Fruit fly (Drosophila melanogaster) whole organism, prepupa: ENCODE data around the gene Gli.

Experiments used
- CG10631 ChIP-seq: fragments of 200-800 bp; sonication (Bioruptor generic); optimal IDR thresholded peaks from 2 replicates; lab custom pipeline; 2016; ENCODE audit warnings: missing biosample characterization, missing genetic modification characterization
- CG10669 ChIP-seq: fragments of 200-800 bp; sonication (Bioruptor generic); optimal IDR thresholded peaks from 3 replicates; lab custom pipeline; 2018; ENCODE audit warnings: missing biosample characterization, mild to moderate bottlenecking, missing genetic modification characterization, moderate library complexity
- CG11294 ChIP-seq: fragments of 200-800 bp; sonication (Bioruptor generic); IDR thresholded peaks from 2 replicates; pipeline ENCODE4 v1.3.6; 2022; ENCODE audit warnings: missing biosample characterization, missing genetic modification characterization
- CG11762 ChIP-seq: fragments of 200-800 bp; sonication (Bioruptor generic); optimal IDR thresholded peaks from 3 replicates; lab custom pipeline; 2016; ENCODE audit warnings: missing biosample characterization, missing genetic modification characterization; ENCODE audit not compliant: insufficient read depth
- CG15336 ChIP-seq: fragments of 200-800 bp; sonication (Bioruptor generic); IDR thresholded peaks from 2 replicates; pipeline ENCODE4 v1.3.6; 2022; ENCODE audit warnings: missing biosample characterization, missing genetic modification characterization
- CG3032 ChIP-seq: fragments of 200-800 bp; optimal IDR thresholded peaks from 2 replicates; lab custom pipeline; 2019; ENCODE audit warnings: missing biosample characterization, mild to moderate bottlenecking, missing genetic modification characterization, moderate library complexity
- CG31627 ChIP-seq: fragments of 200-800 bp; sonication (Bioruptor generic); optimal IDR thresholded peaks from 3 replicates; lab custom pipeline; 2016; ENCODE audit warnings: missing biosample characterization, missing genetic modification characterization
- CG32006 ChIP-seq: fragments of 200-800 bp; sonication (Bioruptor generic); optimal IDR thresholded peaks from 3 replicates; lab custom pipeline; 2017; ENCODE audit warnings: missing biosample characterization, mild to moderate bottlenecking, missing genetic modification characterization
- CG34406 ChIP-seq: fragments of 200-800 bp; sonication (Bioruptor generic); optimal IDR thresholded peaks from 3 replicates; lab custom pipeline; 2016; ENCODE audit warnings: missing biosample characterization, missing genetic modification characterization
- CG3919 ChIP-seq: fragments of 200-800 bp; sonication (Bioruptor generic); optimal IDR thresholded peaks from 3 replicates; lab custom pipeline; 2016; ENCODE audit warnings: missing biosample characterization, missing genetic modification characterization
- CG6163 ChIP-seq: fragments of 200-800 bp; sonication (Bioruptor generic); IDR thresholded peaks from 3 replicates; pipeline ENCODE4 v1.3.6; 2022; ENCODE audit warnings: missing biosample characterization, missing genetic modification characterization
- CG6276 ChIP-seq: fragments of 200-800 bp; sonication (Bioruptor generic); optimal IDR thresholded peaks from 2 replicates; lab custom pipeline; 2017; ENCODE audit warnings: missing biosample characterization, mild to moderate bottlenecking, missing genetic modification characterization
- CG6792 ChIP-seq: fragments of 200-800 bp; sonication (Bioruptor generic); optimal IDR thresholded peaks from 3 replicates; lab custom pipeline; 2016; ENCODE audit warnings: missing biosample characterization, missing genetic modification characterization
- CG6808 ChIP-seq: fragments of 200-800 bp; sonication (Bioruptor generic); optimal IDR thresholded peaks from 3 replicates; lab custom pipeline; 2017; ENCODE audit warnings: missing biosample characterization, missing genetic modification characterization, mild to moderate bottlenecking, moderate library complexity, missing genetic modification reagents
- CG8119 ChIP-seq: fragments of 200-800 bp; sonication (Bioruptor generic); IDR thresholded peaks from 3 replicates; pipeline ENCODE4 v1.3.6; 2022; ENCODE audit warnings: missing biosample characterization, missing genetic modification characterization
- CG8319 ChIP-seq: fragments of 200-800 bp; sonication (Bioruptor generic); optimal IDR thresholded peaks from 3 replicates; lab custom pipeline; 2016; ENCODE audit warnings: missing biosample characterization, missing genetic modification characterization
- CG8632 ChIP-seq: fragments of 200-800 bp; sonication (Bioruptor generic); optimal IDR thresholded peaks from 3 replicates; lab custom pipeline; 2016; ENCODE audit warnings: missing biosample characterization, missing genetic modification characterization
- CG9139 ChIP-seq: fragments of 200-800 bp; sonication (Bioruptor generic); optimal IDR thresholded peaks from 3 replicates; lab custom pipeline; 2017; ENCODE audit warnings: missing biosample characterization, mild to moderate bottlenecking, missing genetic modification characterization
- Eip75B ChIP-seq: fragments of 200-800 bp; sonication (Bioruptor generic); optimal IDR thresholded peaks from 3 replicates; lab custom pipeline; 2016; ENCODE audit warnings: missing biosample characterization, missing genetic modification characterization
- Eip78C ChIP-seq: fragments of 200-800 bp; sonication (Bioruptor generic); peaks from one replicate; lab custom pipeline; 2016; ENCODE audit warnings: missing biosample characterization, missing genetic modification characterization
- Ets21C ChIP-seq: fragments of 200-800 bp; sonication (Bioruptor generic); optimal IDR thresholded peaks from 3 replicates; lab custom pipeline; 2016; ENCODE audit warnings: missing biosample characterization, missing genetic modification characterization
- Gug ChIP-seq: fragments of 200-800 bp; sonication (Bioruptor generic); IDR thresholded peaks from 2 replicates; pipeline ENCODE4 v1.3.6; 2022; ENCODE audit warnings: missing biosample characterization, missing genetic modification characterization
- Hr38 ChIP-seq: sonication (Bioruptor generic); optimal IDR thresholded peaks from 2 replicates; lab custom pipeline; 2016; ENCODE audit warnings: missing biosample characterization, missing genetic modification characterization
- Hr4 ChIP-seq: fragments of 200-800 bp; sonication (Bioruptor generic); optimal IDR thresholded peaks from 3 replicates; lab custom pipeline; 2016; ENCODE audit warnings: missing biosample characterization, missing genetic modification characterization
- Sox102F ChIP-seq: fragments of 200-800 bp; sonication (Bioruptor generic); optimal IDR thresholded peaks from 2 replicates; lab custom pipeline; 2016; ENCODE audit warnings: missing biosample characterization, mild to moderate bottlenecking, missing genetic modification characterization
- Sox14 ChIP-seq: fragments of 200-800 bp; sonication (Bioruptor generic); optimal IDR thresholded peaks from 3 replicates; lab custom pipeline; 2016; ENCODE audit warnings: missing biosample characterization, missing genetic modification characterization
- achi ChIP-seq: fragments of 200-800 bp; sonication (Bioruptor generic); optimal IDR thresholded peaks from 3 replicates; lab custom pipeline; 2016; ENCODE audit warnings: missing biosample characterization, missing genetic modification characterization
- dac ChIP-seq: fragments of 200-800 bp; sonication (Bioruptor generic); optimal IDR thresholded peaks from 2 replicates; lab custom pipeline; 2017; ENCODE audit warnings: missing biosample characterization, mild to moderate bottlenecking, missing genetic modification characterization
- dsx ChIP-seq: fragments of 200-800 bp; optimal IDR thresholded peaks from 3 replicates; lab custom pipeline; 2019; ENCODE audit warnings: missing biosample characterization, mild to moderate bottlenecking, missing genetic modification characterization, moderate library complexity; ENCODE audit not compliant: poor library complexity, severe bottlenecking
- eg ChIP-seq: fragments of 200-800 bp; sonication (Bioruptor generic); IDR thresholded peaks from 3 replicates; pipeline ENCODE4 v1.3.6; 2022; ENCODE audit warnings: missing biosample characterization, missing genetic modification characterization
- fkh ChIP-seq: fragments of 200-800 bp; sonication (Bioruptor generic); optimal IDR thresholded peaks from 3 replicates; lab custom pipeline; 2017; ENCODE audit warnings: missing biosample characterization, mild to moderate bottlenecking, missing genetic modification characterization, moderate library complexity
- lz ChIP-seq: fragments of 200-800 bp; sonication (Bioruptor generic); optimal IDR thresholded peaks from 3 replicates; lab custom pipeline; 2016; ENCODE audit warnings: missing biosample characterization, missing genetic modification characterization
- net ChIP-seq: fragments of 200-800 bp; sonication (Bioruptor generic); optimal IDR thresholded peaks from 3 replicates; lab custom pipeline; 2016; ENCODE audit warnings: missing biosample characterization, missing genetic modification characterization
- pdm3 ChIP-seq: fragments of 200-800 bp; sonication (Bioruptor generic); optimal IDR thresholded peaks from 3 replicates; lab custom pipeline; 2016; ENCODE audit warnings: missing biosample characterization, missing genetic modification characterization
- salr ChIP-seq, 2 experiments: fragments of 200-800 bp; sonication (Bioruptor generic); optimal IDR thresholded peaks; 3 replicates each; lab custom pipeline; 2016 to 2018; ENCODE audit warnings: missing biosample characterization in 2 of 2, missing genetic modification characterization in 2 of 2, mild to moderate bottlenecking in 1 of 2
- spab ChIP-seq: fragments of 200-800 bp; sonication (Bioruptor generic); optimal IDR thresholded peaks from 2 replicates; lab custom pipeline; 2017; ENCODE audit warnings: missing biosample characterization, mild to moderate bottlenecking, missing genetic modification characterization, missing genetic modification reagents
- ss ChIP-seq, 2 experiments: fragments of 200-800 bp; sonication (Bioruptor generic); optimal IDR thresholded peaks; 2 replicates in 1 of 2; 3 replicates in 1 of 2; lab custom pipeline; 2017 to 2018; ENCODE audit warnings: mild to moderate bottlenecking in 2 of 2, missing biosample characterization in 2 of 2, missing genetic modification characterization in 2 of 2, moderate library complexity in 1 of 2
- topi ChIP-seq: fragments of 200-800 bp; sonication (Bioruptor generic); optimal IDR thresholded peaks from 3 replicates; lab custom pipeline; 2016; ENCODE audit warnings: missing biosample characterization, missing genetic modification characterization

Gli gene

DNA sequence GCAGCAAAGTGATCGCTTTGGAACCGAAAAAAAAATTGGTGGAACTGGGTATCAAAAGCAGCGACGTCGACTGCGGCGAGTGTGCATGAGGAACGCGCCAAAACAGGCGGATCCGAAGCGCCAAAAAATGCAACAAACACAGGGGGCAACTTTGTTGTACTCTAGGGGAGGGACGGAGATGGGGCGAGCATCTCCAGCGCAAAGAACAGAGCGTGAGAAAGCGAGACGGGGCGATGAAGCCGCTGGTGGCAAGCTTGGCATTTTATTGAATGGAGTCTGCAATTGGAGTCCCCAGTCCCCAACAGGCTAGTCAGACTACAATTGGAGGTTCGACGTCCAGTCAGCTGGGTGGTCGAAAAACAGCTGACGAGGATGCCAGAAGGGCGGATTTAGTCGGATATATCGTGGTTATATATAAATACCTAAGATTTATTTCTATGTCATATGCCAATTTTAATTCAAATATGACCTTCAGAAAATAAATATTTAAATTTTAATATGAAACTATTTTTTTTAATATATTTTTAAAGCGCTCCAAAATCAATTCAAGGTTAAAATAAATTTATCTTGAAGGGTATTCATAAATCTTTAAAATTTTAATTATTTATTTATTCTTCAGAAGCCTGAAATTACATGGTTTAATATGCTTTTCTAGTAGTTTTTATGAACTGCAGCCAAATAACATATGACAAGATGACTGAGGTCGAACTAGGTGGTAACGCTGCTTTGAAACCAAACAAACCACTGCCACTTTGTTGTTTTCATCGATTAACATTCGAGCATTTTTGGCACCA is 15.8 kb downstream of the Gli start (continued):
- TF ChIP-seq dac (GFP tag; lab: Kevin White, UChicago), result peak; percentile 71
- no peak for TF ChIP-seq CG11294 (GFP tag; lab: Robert Waterston, UW)
- peak in 1 of 2 experiments; percentile 87 for TF ChIP-seq salr (GFP tag; optimal IDR thresholded peaks at IDR 0.05; lab: Kevin White, UChicago)
- TF ChIP-seq fkh, result peak; percentile 70
- TF ChIP-seq lz, result peak; percentile 63
- peak; percentile 39 for TF ChIP-seq Ets21C (GFP tag; lab: Kevin White, UChicago)
- TF ChIP-seq CG8119 (GFP tag; lab: Robert Waterston, UW), result peak; percentile 89
- TF ChIP-seq CG34406 (GFP tag; lab: Kevin White, UChicago), result peak; percentile 90
- peak; percentile 47 for TF ChIP-seq Hr4 (GFP tag; lab: Kevin White, UChicago)
- TF ChIP-seq CG6792 (GFP tag; lab: Kevin White, UChicago), result peak; percentile 77
- TF ChIP-seq CG32006 (GFP tag; lab: Kevin White, UChicago), result peak; percentile 92
- no peak for TF ChIP-seq CG6808 (GFP tag; lab: Kevin White, UChicago)
- peak; percentile 36; the same call in 1 of the 2 replicates for TF ChIP-seq Gug (GFP tag; lab: Robert Waterston, UW)
- TF ChIP-seq Eip75B (GFP tag; lab: Kevin White, UChicago), result peak; percentile 53
- peak; percentile 43 for TF ChIP-seq Sox102F
- peak; percentile 66 for TF ChIP-seq pdm3 (GFP tag; lab: Kevin White, UChicago)
- no peak; the same call in 1 of the 3 replicates for TF ChIP-seq eg (GFP tag; lab: Robert Waterston, UW)
- peak in 1 of 2 experiments; percentile 87 for TF ChIP-seq ss (GFP tag; optimal IDR thresholded peaks at IDR 0.05; lab: Kevin White, UChicago)
- no peak for TF ChIP-seq Hr38 (GFP tag; lab: Kevin White, UChicago)
- TF ChIP-seq CG31627, result peak; percentile 58

dm6 chr2L:15745989-15746388 is 16.6 kb downstream of the Gli start:
- TF ChIP-seq achi (GFP tag; lab: Kevin White, UChicago), result no peak
- no peak for TF ChIP-seq CG10631 (GFP tag; lab: Kevin White, UChicago)
- no peak for TF ChIP-seq CG15336 (GFP tag; lab: Robert Waterston, UW)
- TF ChIP-seq CG11294 (GFP tag; lab: Robert Waterston, UW), result no peak
- no peak for TF ChIP-seq net (GFP tag; lab: Kevin White, UChicago)
- no peak for TF ChIP-seq Eip75B (GFP tag; lab: Kevin White, UChicago)
- no peak for TF ChIP-seq CG8632 (GFP tag; lab: Kevin White, UChicago)
- TF ChIP-seq Sox102F, result no peak
- no peak for TF ChIP-seq CG3919 (GFP tag; lab: Kevin White, UChicago)
- TF ChIP-seq CG3032 (tag; lab: Kevin White, UChicago), result no peak
- no peak for TF ChIP-seq fkh
- TF ChIP-seq spab, result no peak
- no peak for TF ChIP-seq dac (GFP tag; lab: Kevin White, UChicago)
- no peak for TF ChIP-seq topi (GFP tag; lab: Kevin White, UChicago)
- TF ChIP-seq CG11762 (GFP tag; lab: Kevin White, UChicago), result no peak
- no peak for TF ChIP-seq CG10669
- no peak for TF ChIP-seq eg (GFP tag; lab: Robert Waterston, UW)
- TF ChIP-seq Eip78C (GFP tag; lab: Kevin White, UChicago), result no peak
- no peak for TF ChIP-seq Sox14

DNA sequence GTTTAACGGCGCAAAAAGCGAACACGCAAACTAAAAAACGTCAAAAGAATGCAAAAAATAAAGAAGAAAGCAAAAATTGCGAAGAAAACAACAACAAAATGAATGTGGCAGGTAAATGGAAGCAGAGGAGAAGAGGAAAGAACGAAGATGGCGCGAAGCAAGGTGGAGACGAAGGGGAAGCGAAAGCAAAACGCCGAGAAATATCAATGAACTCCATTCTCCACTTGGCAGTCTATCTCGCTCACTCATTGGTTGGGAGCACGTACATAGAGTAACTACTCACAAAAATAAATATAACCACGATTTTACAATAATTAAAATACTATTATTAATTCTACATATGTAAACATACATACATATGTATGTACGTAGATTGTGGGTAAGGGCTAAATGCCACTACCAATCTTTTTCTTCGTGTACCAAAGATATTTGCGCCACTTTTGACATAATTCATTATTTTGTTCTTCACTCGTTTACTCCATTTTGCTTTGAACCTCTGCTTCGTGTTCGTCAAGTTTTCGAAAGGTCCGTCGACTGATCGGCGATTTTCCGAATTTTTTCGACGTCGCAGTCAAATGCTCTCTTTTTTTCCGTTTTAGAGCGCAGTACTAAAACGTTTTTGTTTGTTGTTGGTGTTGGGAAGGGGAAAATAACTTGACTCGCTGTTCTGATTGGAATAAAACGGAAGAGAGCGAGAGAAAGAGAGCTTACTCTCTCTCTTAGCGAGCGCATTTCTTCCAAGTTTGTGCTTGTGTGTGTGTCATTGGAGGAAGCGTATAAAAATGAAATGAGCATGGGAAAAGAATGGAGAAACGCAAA is 17.3 kb downstream of the Gli start:
- TF ChIP-seq CG9139, result no peak
- TF ChIP-seq CG8319 (GFP tag; lab: Kevin White, UChicago), result no peak
- no peak for TF ChIP-seq CG6276
- no peak for TF ChIP-seq CG8119 (GFP tag; lab: Robert Waterston, UW)
- peak; percentile 2 for TF ChIP-seq dsx
- TF ChIP-seq Sox102F, result peak; percentile 14
- TF ChIP-seq CG6163 (GFP tag; lab: Robert Waterston, UW), result peak; percentile 40; the same call in 1 of the 3 replicates
- peak; percentile 65 for TF ChIP-seq Eip78C (GFP tag; lab: Kevin White, UChicago)
- peak; percentile 65 for TF ChIP-seq Sox14
- peak; percentile 11 to 21 for TF ChIP-seq ss (GFP tag; optimal IDR thresholded peaks at IDR 0.05; lab: Kevin White, UChicago)
